Worm (Caenorhabditis elegans): Measurements from ENCODE around the gene F30H5.3.

Gene F30H5.3

DNA sequence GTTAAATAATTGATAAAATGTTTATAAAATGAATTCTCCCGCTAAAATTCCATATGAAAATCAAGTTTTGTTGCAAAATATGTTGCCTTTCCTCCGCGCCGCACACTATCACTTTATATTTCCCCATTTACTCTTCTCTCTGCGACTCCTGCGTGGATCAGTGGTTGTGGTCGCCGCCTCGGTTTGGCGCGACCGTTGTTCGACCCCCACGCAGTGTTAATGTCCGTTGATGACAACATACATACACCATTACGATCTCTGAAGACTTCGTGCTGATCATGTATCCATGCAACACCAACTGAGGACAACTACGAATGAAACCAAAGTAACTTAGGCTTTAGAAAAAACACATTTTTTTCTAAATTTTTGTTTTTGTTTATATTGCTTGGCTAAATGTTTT lies 9.4 kb downstream of the F30H5.3 start (continued):
- TF ChIP-seq mes-2 (tag; optimal IDR thresholded peaks at IDR 0.05; ENCODE audit: poor library complexity, severe bottlenecking) (peak; percentile 90), Y48G9A.11 (GFP tag; IDR thresholded peaks at IDR 0.05) (peak; percentile 78), T20F7.1 (GFP tag; optimal IDR thresholded peaks at IDR 0.05) (no peak), lin-39 (tag; optimal IDR thresholded peaks at IDR 0.05) (no peak), spr-1 (tag; optimal IDR thresholded peaks at IDR 0.05) (peak; percentile 89), spr-3 (GFP tag; optimal IDR thresholded peaks at IDR 0.05) (peak; percentile 88), zfp-2 (tag; optimal IDR thresholded peaks at IDR 0.05) (peak; percentile 66), ctbp-1 (GFP tag; IDR thresholded peaks at IDR 0.05) (peak; percentile 93)

DNA sequence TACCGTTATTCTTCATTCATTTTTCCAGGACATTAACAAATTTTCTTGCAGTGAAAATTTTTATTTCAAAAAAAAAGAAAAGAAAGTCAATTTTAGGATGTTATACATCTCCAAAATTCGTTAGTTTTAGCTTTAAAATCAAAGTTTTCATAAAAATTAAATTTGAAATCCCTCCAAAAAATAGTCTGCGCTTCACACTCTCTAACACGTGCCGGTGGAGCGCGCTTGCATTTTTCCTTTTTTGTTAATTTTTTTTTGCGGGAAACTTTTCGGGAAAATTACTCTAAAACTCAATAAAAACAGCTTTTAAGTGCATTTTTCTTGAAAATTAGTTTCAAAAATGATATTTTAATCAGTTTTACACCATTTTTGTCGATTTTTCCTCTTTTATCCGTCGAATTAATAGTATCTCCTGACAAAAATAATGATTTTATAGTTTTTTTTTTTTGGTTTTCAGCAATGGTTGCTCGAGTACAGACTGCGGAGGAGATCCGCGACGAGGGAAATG lies 20.9 kb downstream of the F30H5.3 start, which contains the start of gene unc-45:
unc-45 (plus strand) TSS at position 458 of the 508 bp plus-strand sequence.
- TF ChIP-seq tra-1 (GFP tag; IDR thresholded peaks at IDR 0.05), result no peak
- peak; percentile 26 for TF ChIP-seq nhr-6 (tag; optimal IDR thresholded peaks at IDR 0.05)
- TF ChIP-seq hlh-30 (tag; optimal IDR thresholded peaks at IDR 0.05; ENCODE audit: insufficient read depth), result peak; percentile 50
- peak; percentile 46 for TF ChIP-seq mes-2 (tag; optimal IDR thresholded peaks at IDR 0.05; ENCODE audit: poor library complexity, severe bottlenecking)
- no peak for TF ChIP-seq lir-3 (tag; optimal IDR thresholded peaks at IDR 0.05)
- peak; percentile 88 for TF ChIP-seq dpl-1 (GFP tag; optimal IDR thresholded peaks at IDR 0.05)
- no peak for TF ChIP-seq egl-43 (GFP tag; IDR thresholded peaks at IDR 0.05)
- no peak for TF ChIP-seq ceh-62 (tag; optimal IDR thresholded peaks at IDR 0.05)
- no peak for TF ChIP-seq ZK337.2 (GFP tag; IDR thresholded peaks at IDR 0.05)
- TF ChIP-seq lin-38 (GFP tag; IDR thresholded peaks at IDR 0.05), result peak; percentile 92
- peak in 1 of 2 experiments; percentile 7 for TF ChIP-seq unc-62 (GFP tag; optimal IDR thresholded peaks at IDR 0.05 in 1 of 2)
- no peak for TF ChIP-seq unc-62 (tag; optimal IDR thresholded peaks at IDR 0.05)
- peak in 1 of 2 experiments; percentile 58 for TF ChIP-seq lsy-2 (tag; optimal IDR thresholded peaks at IDR 0.05)
- TF ChIP-seq nhr-25 (tag; optimal IDR thresholded peaks at IDR 0.05; ENCODE audit: borderline replicate concordance, insufficient read depth), result no peak
- TF ChIP-seq aha-1 (tag), result peak; percentile 14
- TF ChIP-seq mep-1 (tag; optimal IDR thresholded peaks at IDR 0.05), result peak; percentile 30
- TF ChIP-seq saeg-2 (GFP tag; IDR thresholded peaks at IDR 0.05), result no peak

DNA sequence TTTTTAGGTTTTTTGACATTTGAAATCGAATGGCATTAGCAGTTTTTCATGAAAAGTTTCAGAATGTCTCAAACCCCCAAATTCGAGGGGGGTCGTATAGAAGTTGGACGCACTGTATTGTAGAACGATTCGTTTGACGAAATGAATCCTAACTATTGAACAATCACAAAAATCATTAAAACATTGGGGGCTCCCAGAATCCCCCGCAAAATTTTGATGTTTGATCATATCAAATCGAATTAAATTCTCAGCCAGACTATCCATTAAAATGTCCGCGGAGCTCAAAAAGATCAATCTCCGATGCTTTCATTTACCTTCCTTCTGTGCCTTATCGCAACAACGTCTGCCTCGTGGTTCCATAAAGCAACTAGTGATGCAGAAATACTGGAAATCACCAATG lies 23.6 kb downstream of the F30H5.3 start, which contains the start of gene F30H5.5:
F30H5.5 (plus strand) TSS at position 301 of the 400 bp plus-strand sequence.
- TF ChIP-seq nhr-25 (tag; optimal IDR thresholded peaks at IDR 0.05; ENCODE audit: borderline replicate concordance, insufficient read depth) (no peak), mes-2 (tag; optimal IDR thresholded peaks at IDR 0.05; ENCODE audit: poor library complexity, severe bottlenecking) (no peak), set-16 (GFP tag; IDR thresholded peaks at IDR 0.05) (no peak), Y75B8A.6 (GFP tag; IDR thresholded peaks at IDR 0.05) (no peak), jun-1 (tag; optimal IDR thresholded peaks at IDR 0.05) (no peak), unc-39 (tag; optimal IDR thresholded peaks at IDR 0.05) (no peak), ZK337.2 (GFP tag; IDR thresholded peaks at IDR 0.05) (no peak), zip-11 (GFP tag; IDR thresholded peaks at IDR 0.05) (no peak), lin-39 (tag; optimal IDR thresholded peaks at IDR 0.05) (no peak), nhr-11 (tag; optimal IDR thresholded peaks at IDR 0.05) (no peak), lin-29 (GFP tag; IDR thresholded peaks at IDR 0.05) (no peak), Y5F2A.4 (GFP tag; optimal IDR thresholded peaks at IDR 0.05) (no peak)

DNA sequence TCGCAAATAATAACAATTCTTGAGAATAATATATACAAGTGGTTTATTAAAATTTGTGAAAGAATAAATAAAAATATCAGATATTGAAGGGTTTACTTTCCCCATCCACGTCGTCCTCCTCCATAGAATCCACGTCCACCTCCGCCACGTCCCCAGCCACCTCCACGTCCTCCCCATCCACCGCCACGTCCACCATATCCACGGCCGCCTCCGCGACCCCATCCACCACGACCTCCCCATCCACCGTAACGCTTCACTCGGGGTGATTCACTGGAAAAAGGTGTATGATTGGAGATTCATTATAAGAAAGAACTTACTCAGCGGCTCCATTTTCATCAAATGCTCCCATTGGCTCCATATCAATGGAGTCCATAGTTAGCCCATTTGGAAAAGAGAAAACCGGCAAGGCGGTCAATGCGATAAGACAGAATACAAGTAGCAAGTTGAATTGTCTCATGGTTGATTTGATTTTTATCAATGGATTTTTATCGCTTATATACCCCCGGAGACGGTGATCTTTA lies 25.9 kb downstream of the F30H5.3 start, which contains the start of gene nlp-32:
nlp-32 (minus strand) TSS at position 471 of the 521 bp plus-strand sequence.
- no peak for TF ChIP-seq hif-1 (tag; optimal IDR thresholded peaks at IDR 0.05)
- peak; percentile 79 for TF ChIP-seq set-16 (GFP tag; IDR thresholded peaks at IDR 0.05)
